Worm (Caenorhabditis elegans): Measurements from ENCODE around the gene ZC132.11.

ZC132.11 gene

ce11 chrV:4346799-4347198 is 48.3 kb upstream of the ZC132.11 start, which contains the start of gene mcm-7 (continued):
- no peak for TF ChIP-seq ceh-20 (GFP tag; IDR thresholded peaks at IDR 0.05)
- no peak for TF ChIP-seq tag-97 (GFP tag; IDR thresholded peaks at IDR 0.05)
- peak; percentile 71 for TF ChIP-seq mep-1 (tag; optimal IDR thresholded peaks at IDR 0.05)
- no peak for TF ChIP-seq unc-39 (tag; optimal IDR thresholded peaks at IDR 0.05)
- no peak for TF ChIP-seq ceh-28 (tag; optimal IDR thresholded peaks at IDR 0.05)
- TF ChIP-seq spr-1 (tag; optimal IDR thresholded peaks at IDR 0.05), result no peak
- TF ChIP-seq mdl-1 (tag; optimal IDR thresholded peaks at IDR 0.05), result no peak
- TF ChIP-seq F10B5.3 (tag; optimal IDR thresholded peaks at IDR 0.05), result no peak

- TF ChIP-seq ceh-20 (GFP tag; IDR thresholded peaks at IDR 0.05), result no peak
- TF ChIP-seq pqm-1 (tag; optimal IDR thresholded peaks at IDR 0.05), result no peak
- TF ChIP-seq aha-1 (tag), result peak; percentile 67
- no peak for TF ChIP-seq tag-97 (GFP tag; IDR thresholded peaks at IDR 0.05)
Measured at ce11 chrV:4346325-4346724, 47.8 kb upstream of the ZC132.11 start, which contains the start of gene hpo-18. hpo-18 (minus strand) TSS chrV:4346425.

ce11 chrV:4345714-4346113 is 47.2 kb upstream of the ZC132.11 start, which contains the start of gene figl-1:
figl-1 (minus strand) TSS chrV:4345999.
- TF ChIP-seq fos-1 (tag; optimal IDR thresholded peaks at IDR 0.05), result no peak
- peak; percentile 74 for TF ChIP-seq ama-1 (optimal IDR thresholded peaks at IDR 0.05)
- no peak for TF ChIP-seq arid-1 (GFP tag; conservative IDR thresholded peaks at IDR 0.05)
- TF ChIP-seq hlh-30 (tag; optimal IDR thresholded peaks at IDR 0.05; ENCODE audit: insufficient read depth), result no peak
- peak; percentile 44 for TF ChIP-seq lin-38 (GFP tag; IDR thresholded peaks at IDR 0.05)
- TF ChIP-seq ceh-82 (tag; optimal IDR thresholded peaks at IDR 0.05), result no peak
- TF ChIP-seq unc-130 (GFP tag; optimal IDR thresholded peaks at IDR 0.05), result no peak
- TF ChIP-seq spr-1 (tag; optimal IDR thresholded peaks at IDR 0.05), result no peak
- TF ChIP-seq egl-43 (GFP tag; IDR thresholded peaks at IDR 0.05), result 0 out of 2 replicates have a peak, but pooled peaks have one; percentile 37
- no peak for TF ChIP-seq F44E2.7 (GFP tag; IDR thresholded peaks at IDR 0.05)
- no peak for TF ChIP-seq T26A8.4 (GFP tag; IDR thresholded peaks at IDR 0.05)
- no peak for TF ChIP-seq madf-9 (GFP tag; conservative IDR thresholded peaks at IDR 0.05)
- TF ChIP-seq pha-4 (GFP tag; IDR thresholded peaks at IDR 0.05), result 0 out of 2 replicates have a peak, but pooled peaks have one; percentile 16
- TF ChIP-seq pha-4 (tag; optimal IDR thresholded peaks at IDR 0.05), result no peak
- TF ChIP-seq lim-7 (GFP tag; IDR thresholded peaks at IDR 0.05), result 0 out of 2 replicates have a peak, but pooled peaks have one; percentile 19
- no peak for TF ChIP-seq php-3 (GFP tag; IDR thresholded peaks at IDR 0.05)
- no peak for TF ChIP-seq dmd-8 (GFP tag; IDR thresholded peaks at IDR 0.05)
- TF ChIP-seq zfp-3 (GFP tag; conservative IDR thresholded peaks at IDR 0.05), result 0 out of 2 replicates have a peak, but pooled peaks have one; percentile 29
- no peak for TF ChIP-seq nhr-48 (tag; optimal IDR thresholded peaks at IDR 0.05)

- TF ChIP-seq snpc-4 (tag; optimal IDR thresholded peaks at IDR 0.05), result no peak
- no peak for TF ChIP-seq dve-1 (tag; optimal IDR thresholded peaks at IDR 0.05; ENCODE audit: insufficient read depth)
- TF ChIP-seq hlh-30 (tag; optimal IDR thresholded peaks at IDR 0.05; ENCODE audit: insufficient read depth), result peak; percentile 14
- TF ChIP-seq lim-7 (GFP tag; IDR thresholded peaks at IDR 0.05), result no peak
- no peak for TF ChIP-seq fos-1 (tag; optimal IDR thresholded peaks at IDR 0.05)
- no peak for TF ChIP-seq daf-12 (tag; optimal IDR thresholded peaks at IDR 0.05)
- TF ChIP-seq daf-16 (GFP tag; optimal IDR thresholded peaks at IDR 0.05), result no peak
- peak; percentile 34 for TF ChIP-seq daf-16 (tag; optimal IDR thresholded peaks at IDR 0.05)
- TF ChIP-seq nhr-25 (tag; optimal IDR thresholded peaks at IDR 0.05; ENCODE audit: borderline replicate concordance, insufficient read depth), result no peak
- TF ChIP-seq nhr-237 (tag; optimal IDR thresholded peaks at IDR 0.05), result no peak
- TF ChIP-seq hlh-11 (tag; optimal IDR thresholded peaks at IDR 0.05), result no peak
- no peak for TF ChIP-seq mdl-1 (tag; optimal IDR thresholded peaks at IDR 0.05)
- no peak for TF ChIP-seq Y48G9A.11 (GFP tag; IDR thresholded peaks at IDR 0.05)
- no peak for TF ChIP-seq lin-29 (GFP tag; IDR thresholded peaks at IDR 0.05)
- TF ChIP-seq nhr-48 (tag; optimal IDR thresholded peaks at IDR 0.05), result no peak
- TF ChIP-seq dmd-8 (GFP tag; IDR thresholded peaks at IDR 0.05), result no peak
- peak; percentile 42; the same call in 1 of the 2 replicates for TF ChIP-seq lin-38 (GFP tag; IDR thresholded peaks at IDR 0.05)
- TF ChIP-seq mes-2 (tag; optimal IDR thresholded peaks at IDR 0.05; ENCODE audit: poor library complexity, severe bottlenecking), result no peak
- no peak for TF ChIP-seq F37D6.2 (tag; optimal IDR thresholded peaks at IDR 0.05)
- TF ChIP-seq nhr-111 (GFP tag; optimal IDR thresholded peaks at IDR 0.05), result no peak
Measured at ce11 chrV:4341736-4342135, 43.3 kb upstream of the ZC132.11 start.
